Fruit fly (Drosophila melanogaster): Measurements from ENCODE around the gene CG46306.

The CG46306 gene

DNA sequence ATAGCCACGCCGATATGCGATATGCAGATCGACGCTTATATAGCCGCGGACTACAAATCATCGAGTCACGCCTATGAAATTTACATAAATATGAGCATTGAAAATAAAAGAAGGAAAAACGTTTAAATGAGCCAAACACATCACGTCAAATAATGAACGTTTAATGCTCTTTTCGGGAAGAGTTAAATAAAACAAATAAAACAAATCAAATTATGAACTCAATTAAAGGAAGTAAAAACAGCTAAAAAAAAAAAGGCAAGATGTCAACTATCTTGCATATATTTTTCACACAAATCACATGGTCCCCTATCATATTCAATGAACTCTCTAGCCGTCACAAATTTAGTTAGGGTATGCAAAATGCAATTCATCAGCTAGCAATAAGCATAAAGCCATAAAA lies 32.3 kb upstream of the CG46306 start (continued):
- TF ChIP-seq CG12391 (tag; optimal IDR thresholded peaks at IDR 0.05), result peak; percentile 5
- TF ChIP-seq dm (GFP tag; optimal IDR thresholded peaks at IDR 0.05), result no peak
- TF ChIP-seq CG17385 (GFP tag; optimal IDR thresholded peaks at IDR 0.05), result peak; percentile 10
- TF ChIP-seq so (GFP tag; IDR thresholded peaks at IDR 0.05), result peak; percentile 59; the same call in 2 of the 3 replicates
- TF ChIP-seq CG7839 (tag; optimal IDR thresholded peaks at IDR 0.05), result peak; percentile 37
- no peak for TF ChIP-seq CG2129 (GFP tag; IDR thresholded peaks at IDR 0.05; ENCODE audit: partially characterized antibody)
- TF ChIP-seq peb (GFP tag; IDR thresholded peaks at IDR 0.05), result no peak
- peak; percentile 40 for TF ChIP-seq CG13424 (tag; optimal IDR thresholded peaks at IDR 0.05)
- no peak for TF ChIP-seq CG7987 (GFP tag; optimal IDR thresholded peaks at IDR 0.05)
- no peak for TF ChIP-seq CG1529 (GFP tag; optimal IDR thresholded peaks at IDR 0.05)
- TF ChIP-seq CG11504 (tag; optimal IDR thresholded peaks at IDR 0.05), result peak; percentile 65
- TF ChIP-seq E2f2 (GFP tag; IDR thresholded peaks at IDR 0.05), result peak; percentile 14; the same call in 1 of the 2 replicates
- TF ChIP-seq CG42726 (GFP tag; IDR thresholded peaks at IDR 0.05; ENCODE audit: partially characterized antibody), result no peak
- no peak for TF ChIP-seq Ssrp (tag; optimal IDR thresholded peaks at IDR 0.05)
- TF ChIP-seq Eip74EF (GFP tag; optimal IDR thresholded peaks at IDR 0.05), result peak in 1 of 2 experiments; percentile 5
- TF ChIP-seq bsh (GFP tag; optimal IDR thresholded peaks at IDR 0.05), result peak in 1 of 2 experiments; percentile 1
- TF ChIP-seq Gsc (GFP tag; IDR thresholded peaks at IDR 0.05), result no peak
- no peak for TF ChIP-seq Max (GFP tag; optimal IDR thresholded peaks at IDR 0.05)
- TF ChIP-seq Sox100B (GFP tag; optimal IDR thresholded peaks at IDR 0.05), result peak; percentile 17
- TF ChIP-seq CG18262 (tag; optimal IDR thresholded peaks at IDR 0.05), result peak; percentile 17
- TF ChIP-seq ci (GFP tag; IDR thresholded peaks at IDR 0.05), result peak; percentile 45; the same call in 1 of the 3 replicates
- TF ChIP-seq Fer3 (tag; optimal IDR thresholded peaks at IDR 0.05), result no peak
- TF ChIP-seq CG10366 (GFP tag; IDR thresholded peaks at IDR 0.05), result peak; percentile 62
- TF ChIP-seq Ada2b (GFP tag; IDR thresholded peaks at IDR 0.05), result peak; percentile 20; the same call in 1 of the 2 replicates
- no peak for TF ChIP-seq grn (GFP tag; optimal IDR thresholded peaks at IDR 0.05)
- TF ChIP-seq Ptx1 (GFP tag; IDR thresholded peaks at IDR 0.05), result peak; percentile 59
- TF ChIP-seq Abd-B (GFP tag; optimal IDR thresholded peaks at IDR 0.05), result peak; percentile 5
- 0 out of 3 replicates have a peak, but pooled peaks have one; percentile 16 for TF ChIP-seq ase (GFP tag; IDR thresholded peaks at IDR 0.05)
- TF ChIP-seq crol (GFP tag; IDR thresholded peaks at IDR 0.05), result no peak
- TF ChIP-seq unpg (GFP tag; optimal IDR thresholded peaks at IDR 0.05), result peak; percentile 9
- no peak for TF ChIP-seq Mes4 (GFP tag; optimal IDR thresholded peaks at IDR 0.05)
- TF ChIP-seq dmrt99B (tag; optimal IDR thresholded peaks at IDR 0.05), result peak; percentile 66
- TF ChIP-seq HLH3B (GFP tag; IDR thresholded peaks at IDR 0.05), result peak; percentile 36; the same call in 1 of the 2 replicates
- TF ChIP-seq grau (tag; optimal IDR thresholded peaks at IDR 0.05), result peak; percentile 21
- peak; percentile 61 for TF ChIP-seq D19A (tag; optimal IDR thresholded peaks at IDR 0.05)
- no peak for TF ChIP-seq cato (GFP tag; optimal IDR thresholded peaks at IDR 0.05; ENCODE audit: borderline replicate concordance)
- TF ChIP-seq zf30C (GFP tag; optimal IDR thresholded peaks at IDR 0.05), result no peak
- TF ChIP-seq CG17359 (tag; optimal IDR thresholded peaks at IDR 0.05), result peak; percentile 33
- TF ChIP-seq vvl (GFP tag; IDR thresholded peaks at IDR 0.05), result peak; percentile 68
- no peak for TF ChIP-seq ERR (GFP tag; optimal IDR thresholded peaks at IDR 0.05)
- TF ChIP-seq CG31441 (GFP tag; IDR thresholded peaks at IDR 0.05), result no peak
- peak; percentile 51; the same call in 1 of the 3 replicates for TF ChIP-seq tgo (GFP tag; IDR thresholded peaks at IDR 0.05)
- peak; percentile 52 for TF ChIP-seq gem (tag; optimal IDR thresholded peaks at IDR 0.05)
- 0 out of 2 replicates have a peak, but pooled peaks have one; percentile 27 for TF ChIP-seq ap (GFP tag; IDR thresholded peaks at IDR 0.05)
- 0 out of 2 replicates have a peak, but pooled peaks have one; percentile 10 for TF ChIP-seq onecut (GFP tag; IDR thresholded peaks at IDR 0.05)
- TF ChIP-seq esg (GFP tag; conservative IDR thresholded peaks at IDR 0.05), result 0 out of 2 replicates have a peak, but pooled peaks have one; percentile 6
- TF ChIP-seq crp (GFP tag; optimal IDR thresholded peaks at IDR 0.05), result no peak
- no peak for TF ChIP-seq Poxn (GFP tag; IDR thresholded peaks at IDR 0.05)
- peak; percentile 51 for TF ChIP-seq sens (GFP tag)
- no peak for TF ChIP-seq Gug (GFP tag; IDR thresholded peaks at IDR 0.05)

Data from whole organism, embryonic.